Worm (Caenorhabditis elegans) whole organism, late embryonic: ENCODE results near the gene R10E8.6.

Experiments
- C38D4.7 ChIP-seq: fragments of 200-800 bp; sonication (Bioruptor generic); optimal IDR thresholded peaks from 2 replicates; lab custom pipeline; 2018; ENCODE audit warnings: mild to moderate bottlenecking, missing genetic modification characterization, moderate library complexity, missing compliant biosample characterization
- F13H6.1 ChIP-seq: sonication (generic microtip); optimal IDR thresholded peaks from 2 replicates; lab custom pipeline; 2016; ENCODE audit warnings: missing genetic modification characterization, missing compliant biosample characterization
- K09A11.1 ChIP-seq: sonication (generic microtip); optimal IDR thresholded peaks from 2 replicates; lab custom pipeline; 2017; ENCODE audit warnings: antibody characterized with exemption, mild to moderate bottlenecking, missing genetic modification characterization, missing compliant biosample characterization; ENCODE audit not compliant: insufficient read depth
- ahr-1 ChIP-seq: sonication (generic microtip); optimal IDR thresholded peaks from 2 replicates; lab custom pipeline; 2016; ENCODE audit warnings: missing genetic modification characterization, missing compliant biosample characterization
- ama-1 ChIP-seq: fragments of 150-350 bp; optimal IDR thresholded peaks from 2 replicates; lab custom pipeline; 2014
- ceh-14 ChIP-seq: sonication (generic microtip); optimal IDR thresholded peaks from 2 replicates; lab custom pipeline; 2016; ENCODE audit warnings: missing genotype, missing genetic modification characterization, missing compliant biosample characterization
- ceh-18 ChIP-seq: sonication (generic microtip); optimal IDR thresholded peaks from 2 replicates; lab custom pipeline; 2016; ENCODE audit warnings: missing genetic modification characterization, missing compliant biosample characterization
- ceh-19 ChIP-seq: fragments of 200-800 bp; sonication (Bioruptor generic); optimal IDR thresholded peaks from 2 replicates; lab custom pipeline; 2018; ENCODE audit warnings: mild to moderate bottlenecking, missing genetic modification characterization, missing compliant biosample characterization
- ceh-24 ChIP-seq: sonication (generic microtip); optimal IDR thresholded peaks from 2 replicates; lab custom pipeline; 2016; ENCODE audit warnings: mild to moderate bottlenecking, missing genetic modification characterization, missing compliant biosample characterization
- ceh-30 ChIP-seq: fragments of 150-350 bp; optimal IDR thresholded peaks from 2 replicates; lab custom pipeline; 2014; ENCODE audit warnings: missing biosample characterization, missing genetic modification characterization
- ceh-31 ChIP-seq: sonication (generic microtip); optimal IDR thresholded peaks from 2 replicates; lab custom pipeline; 2016; ENCODE audit warnings: missing genetic modification characterization, missing compliant biosample characterization
- ceh-48 ChIP-seq: sonication (generic microtip); optimal IDR thresholded peaks from 2 replicates; lab custom pipeline; 2016; ENCODE audit warnings: missing genetic modification characterization, inconsistent platforms, missing compliant biosample characterization
- ceh-9 ChIP-seq: sonication (generic microtip); optimal IDR thresholded peaks from 2 replicates; lab custom pipeline; 2016; ENCODE audit warnings: mild to moderate bottlenecking, missing genetic modification characterization, inconsistent platforms, missing compliant biosample characterization
- dmd-4 ChIP-seq: sonication (generic microtip); optimal IDR thresholded peaks from 2 replicates; lab custom pipeline; 2016; ENCODE audit warnings: borderline replicate concordance, missing genetic modification characterization, missing compliant biosample characterization
- dve-1 ChIP-seq: sonication (generic microtip); optimal IDR thresholded peaks from 2 replicates; lab custom pipeline; 2017; ENCODE audit warnings: antibody characterized with exemption, mild to moderate bottlenecking, missing genetic modification characterization, missing compliant biosample characterization
- elt-4 ChIP-seq: sonication (generic microtip); optimal IDR thresholded peaks from 2 replicates; lab custom pipeline; 2016; ENCODE audit warnings: missing genetic modification characterization, missing compliant biosample characterization
- ets-4 ChIP-seq: sonication (generic microtip); optimal IDR thresholded peaks from 2 replicates; lab custom pipeline; 2016; ENCODE audit warnings: missing genetic modification characterization, missing compliant biosample characterization
- fkh-6 ChIP-seq: sonication (generic microtip); optimal IDR thresholded peaks from 2 replicates; lab custom pipeline; 2016; ENCODE audit warnings: missing genetic modification characterization, missing compliant biosample characterization
- gmeb-2 ChIP-seq: sonication (generic microtip); optimal IDR thresholded peaks from 2 replicates; lab custom pipeline; 2016; ENCODE audit warnings: missing genetic modification characterization, inconsistent platforms, missing compliant biosample characterization
- hlh-15 ChIP-seq: sonication (generic microtip); optimal IDR thresholded peaks from 2 replicates; lab custom pipeline; 2016; ENCODE audit warnings: missing genetic modification characterization, missing compliant biosample characterization
- hlh-30 ChIP-seq: sonication (generic microtip); optimal IDR thresholded peaks from 2 replicates; lab custom pipeline; 2017; ENCODE audit warnings: antibody characterized with exemption, missing genetic modification characterization, missing compliant biosample characterization; ENCODE audit not compliant: insufficient read depth
- hlh-8 ChIP-seq: sonication (generic microtip); optimal IDR thresholded peaks from 2 replicates; lab custom pipeline; 2016; ENCODE audit warnings: missing genotype, missing genetic modification characterization, missing compliant biosample characterization
- madf-2 ChIP-seq: sonication (generic microtip); optimal IDR thresholded peaks from 2 replicates; lab custom pipeline; 2017; ENCODE audit warnings: missing genetic modification characterization, missing compliant biosample characterization
- nhr-232 ChIP-seq: sonication (generic microtip); optimal IDR thresholded peaks from 2 replicates; lab custom pipeline; 2016; ENCODE audit warnings: missing genetic modification characterization, missing compliant biosample characterization
- odd-2 ChIP-seq: sonication (generic microtip); optimal IDR thresholded peaks from 2 replicates; lab custom pipeline; 2017; ENCODE audit warnings: antibody characterized with exemption, mild to moderate bottlenecking, missing genetic modification characterization, missing compliant biosample characterization
- pag-3 ChIP-seq: sonication (generic microtip); optimal IDR thresholded peaks from 2 replicates; lab custom pipeline; 2016; ENCODE audit warnings: missing compliant biosample characterization, missing genetic modification characterization, borderline replicate concordance
- pat-9 ChIP-seq: fragments of 200-800 bp; sonication (Bioruptor generic); optimal IDR thresholded peaks from 2 replicates; lab custom pipeline; 2018; ENCODE audit warnings: mild to moderate bottlenecking, missing genetic modification characterization, moderate library complexity, missing compliant biosample characterization
- pha-2 ChIP-seq: sonication (generic microtip); optimal IDR thresholded peaks from 2 replicates; lab custom pipeline; 2017; ENCODE audit warnings: mild to moderate bottlenecking, missing genetic modification characterization, missing compliant biosample characterization
- pha-4 ChIP-seq: fragments of 150-350 bp; optimal IDR thresholded peaks from 2 replicates; lab custom pipeline; 2018; ENCODE audit warnings: missing biosample characterization, missing genetic modification reagents, missing genetic modification characterization
- pqm-1 ChIP-seq: sonication (generic microtip); optimal IDR thresholded peaks from 2 replicates; lab custom pipeline; 2016; ENCODE audit warnings: missing genetic modification characterization, missing compliant biosample characterization
- pros-1 ChIP-seq: fragments of 150-350 bp; optimal IDR thresholded peaks from 2 replicates; lab custom pipeline; 2014; ENCODE audit warnings: missing biosample characterization, missing genetic modification reagents, missing genetic modification characterization
- syd-9 ChIP-seq: sonication (generic microtip); optimal IDR thresholded peaks from 2 replicates; lab custom pipeline; 2016; ENCODE audit warnings: mild to moderate bottlenecking, missing genetic modification characterization, moderate library complexity, missing compliant biosample characterization
- unc-55 ChIP-seq: sonication (generic microtip); optimal IDR thresholded peaks from 2 replicates; lab custom pipeline; 2017; ENCODE audit warnings: missing biosample characterization, missing genetic modification reagents, missing genetic modification characterization
- zip-5 ChIP-seq: sonication (generic microtip); optimal IDR thresholded peaks from 2 replicates; lab custom pipeline; 2016; ENCODE audit warnings: missing genetic modification characterization, missing compliant biosample characterization

Gene R10E8.6

ce11 chrV:18270403-18270802 is 4.2 kb upstream of the R10E8.6 start, which contains the start of gene Y37H2C.4:
Gene Y37H2C.4, plus strand, starts transcription at chrV:18270703.
- no peak for TF ChIP-seq unc-55 (GFP tag; lab: Kevin White, UChicago)
- TF ChIP-seq ceh-24, result no peak
- TF ChIP-seq hlh-15 (tag; lab: Kevin White, UChicago), result no peak
- no peak for TF ChIP-seq pat-9 (tag; lab: Kevin White, UChicago)
- TF ChIP-seq ceh-31 (tag; lab: Kevin White, UChicago), result no peak
- TF ChIP-seq, all 69 proteins: peak for 0

- no peak for TF ChIP-seq odd-2 (tag; lab: Kevin White, UChicago)
These were observed 3.7 kb upstream of the R10E8.6 start, which contains the start of gene skr-6 for ce11 chrV:18269885-18270284. Gene skr-6, minus strand, starts transcription at chrV:18269985.

- TF ChIP-seq pat-9 (tag; lab: Kevin White, UChicago) (no peak), ceh-48 (no peak), pha-4 (no peak), K09A11.1 (tag; lab: Kevin White, UChicago) (no peak), ceh-19 (GFP tag; lab: Kevin White, UChicago) (no peak), fkh-6 (tag; lab: Kevin White, UChicago) (no peak), pros-1 (tag; lab: Kevin White, UChicago) (no peak), unc-55 (GFP tag; lab: Kevin White, UChicago) (no peak), dmd-4 (tag; lab: Kevin White, UChicago) (no peak), F13H6.1 (no peak), dve-1 (tag; lab: Kevin White, UChicago) (no peak), C38D4.7 (GFP tag; lab: Kevin White, UChicago) (no peak), hlh-30 (tag; lab: Kevin White, UChicago) (no peak), gmeb-2 (tag; lab: Kevin White, UChicago) (no peak), odd-2 (tag; lab: Kevin White, UChicago) (no peak)
These were observed 2.6 kb upstream of the R10E8.6 start, which contains the start of gene fbxa-213 for ce11 chrV:18268744-18269143. Gene fbxa-213, minus strand, starts transcription at chrV:18268844.

ce11 chrV:18265514-18265913 is 677 bp downstream of the R10E8.6 start:
- no peak for TF ChIP-seq ama-1 (lab: Kevin White, UChicago)

- TF ChIP-seq hlh-8 (tag; lab: Kevin White, UChicago) (no peak), ceh-14 (tag; lab: Kevin White, UChicago) (no peak), ets-4 (tag; lab: Kevin White, UChicago) (no peak), ceh-24 (no peak)
These were observed 11.7 kb downstream of the R10E8.6 start, which contains the start of gene R10E8.5 for ce11 chrV:18254483-18254882. Gene R10E8.5, plus strand, starts transcription at chrV:18254783.

- no peak for TF ChIP-seq ceh-9 (tag; lab: Kevin White, UChicago)
- no peak for TF ChIP-seq F13H6.1
- no peak for TF ChIP-seq ceh-30
- TF ChIP-seq syd-9, result no peak
- no peak for TF ChIP-seq ceh-18 (tag; lab: Kevin White, UChicago)
- no peak for TF ChIP-seq nhr-232
- no peak for TF ChIP-seq ama-1 (lab: Kevin White, UChicago)
- TF ChIP-seq pha-2, result no peak
- no peak for TF ChIP-seq madf-2 (tag; lab: Kevin White, UChicago)
- no peak for TF ChIP-seq elt-4 (tag; lab: Kevin White, UChicago)
- TF ChIP-seq ahr-1, result no peak
- no peak for TF ChIP-seq ceh-19 (GFP tag; lab: Kevin White, UChicago)
- no peak for TF ChIP-seq zip-5 (tag; lab: Kevin White, UChicago)
- no peak for TF ChIP-seq hlh-30 (tag; lab: Kevin White, UChicago)
- TF ChIP-seq pag-3 (tag; lab: Kevin White, UChicago), result no peak
- TF ChIP-seq ets-4 (tag; lab: Kevin White, UChicago), result no peak
- no peak for TF ChIP-seq pqm-1 (tag; lab: Kevin White, UChicago)
These were observed 12.7 kb downstream of the R10E8.6 start, which contains the start of gene R10E8.2 for ce11 chrV:18253494-18253893. Gene R10E8.2, plus strand, starts transcription at chrV:18253794.
